Fruit fly (Drosophila melanogaster): ENCODE results near the gene CG13847.

Gene CG13847

DNA sequence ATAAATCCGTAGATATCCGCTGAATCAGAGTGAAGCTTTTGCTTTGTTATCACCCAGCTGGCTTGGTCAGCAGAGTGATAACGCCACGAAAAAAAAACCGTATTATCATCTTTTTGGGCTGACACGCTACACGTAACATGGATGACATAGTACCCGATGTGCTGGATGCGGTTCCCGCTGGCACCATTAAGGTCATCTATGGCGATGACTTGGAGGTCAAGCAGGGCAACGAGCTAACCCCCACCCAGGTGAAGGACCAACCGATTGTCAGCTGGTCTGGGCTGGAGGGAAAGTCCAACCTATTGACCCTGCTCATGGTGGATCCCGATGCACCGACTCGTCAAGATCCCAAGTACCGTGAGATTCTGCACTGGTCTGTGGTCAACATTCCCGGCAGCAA is 29.2 kb upstream of the CG13847 start:
- TF ChIP-seq tj (GFP tag; optimal IDR thresholded peaks at IDR 0.05) (peak; percentile 37), Crg-1 (GFP tag; optimal IDR thresholded peaks at IDR 0.05) (no peak), CG12768 (GFP tag; optimal IDR thresholded peaks at IDR 0.05) (no peak), ovo (GFP tag; optimal IDR thresholded peaks at IDR 0.05) (no peak), toe (GFP tag; optimal IDR thresholded peaks at IDR 0.05) (no peak), CG7045 (GFP tag; optimal IDR thresholded peaks at IDR 0.05) (no peak), Clk (GFP tag; optimal IDR thresholded peaks at IDR 0.05) (no peak)

DNA sequence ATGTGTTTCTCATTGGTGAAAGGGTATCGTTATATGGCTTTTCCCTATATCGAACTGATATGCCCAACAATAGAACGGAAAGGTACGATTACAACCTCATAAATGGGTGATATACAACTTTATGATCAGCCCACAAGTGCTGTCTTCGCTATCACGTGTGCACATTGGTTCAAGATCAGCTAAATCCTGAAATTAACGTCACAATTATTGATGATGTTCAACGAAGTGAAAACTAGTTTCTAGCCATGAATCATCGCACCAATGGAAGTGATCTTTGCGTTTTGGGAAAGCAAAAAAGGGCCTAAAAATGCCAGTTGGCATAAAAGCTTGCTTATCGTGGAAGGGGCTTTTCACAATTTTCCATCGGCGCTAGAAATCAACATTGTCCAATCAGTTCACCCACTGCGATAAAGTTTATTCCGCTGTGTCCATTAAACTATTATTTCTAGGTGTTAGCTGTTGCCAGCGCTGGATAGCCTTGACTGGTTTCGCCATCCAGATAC is 28.7 kb upstream of the CG13847 start, which contains the start of gene CG7054:
TSS of gene CG7054 (plus strand) at position 375 of the 503 bp plus-strand sequence.
- no peak for TF ChIP-seq Clk (GFP tag; optimal IDR thresholded peaks at IDR 0.05)
- peak; percentile 61 for TF ChIP-seq CG12768 (GFP tag; optimal IDR thresholded peaks at IDR 0.05)
- peak; percentile 54 for TF ChIP-seq Mnt (GFP tag; optimal IDR thresholded peaks at IDR 0.05)
- TF ChIP-seq Crg-1 (GFP tag; optimal IDR thresholded peaks at IDR 0.05) = no peak
- TF ChIP-seq ovo (GFP tag; optimal IDR thresholded peaks at IDR 0.05) = peak; percentile 9
- peak; percentile 71 for TF ChIP-seq CG7101 (tag; optimal IDR thresholded peaks at IDR 0.05)
- peak; percentile 65 for TF ChIP-seq tj (GFP tag; optimal IDR thresholded peaks at IDR 0.05)
- TF ChIP-seq CG1620 (GFP tag; optimal IDR thresholded peaks at IDR 0.05) = peak; percentile 10
- TF ChIP-seq bab1 (GFP tag; optimal IDR thresholded peaks at IDR 0.05) = peak; percentile 15
- peak; percentile 68 for TF ChIP-seq CG11617 (GFP tag; optimal IDR thresholded peaks at IDR 0.05)
- peak; percentile 98 for TF ChIP-seq kay (GFP tag; ENCODE audit: borderline replicate concordance)
- no peak for TF ChIP-seq toe (GFP tag; optimal IDR thresholded peaks at IDR 0.05)
- TF ChIP-seq pad (GFP tag; optimal IDR thresholded peaks at IDR 0.05) = peak; percentile 49
- TF ChIP-seq cic (GFP tag; optimal IDR thresholded peaks at IDR 0.05) = peak; percentile 78
- TF ChIP-seq CG33017 (tag; optimal IDR thresholded peaks at IDR 0.05) = peak; percentile 65
- no peak for TF ChIP-seq CG5204 (GFP tag; optimal IDR thresholded peaks at IDR 0.05)
- TF ChIP-seq cnc (optimal IDR thresholded peaks at IDR 0.05) = no peak
- peak; percentile 46 for TF ChIP-seq Hr96 (GFP tag; optimal IDR thresholded peaks at IDR 0.05)
- TF ChIP-seq CG7045 (GFP tag; optimal IDR thresholded peaks at IDR 0.05) = peak; percentile 72
- TF ChIP-seq CG14711 (tag; optimal IDR thresholded peaks at IDR 0.05) = peak; percentile 42

DNA sequence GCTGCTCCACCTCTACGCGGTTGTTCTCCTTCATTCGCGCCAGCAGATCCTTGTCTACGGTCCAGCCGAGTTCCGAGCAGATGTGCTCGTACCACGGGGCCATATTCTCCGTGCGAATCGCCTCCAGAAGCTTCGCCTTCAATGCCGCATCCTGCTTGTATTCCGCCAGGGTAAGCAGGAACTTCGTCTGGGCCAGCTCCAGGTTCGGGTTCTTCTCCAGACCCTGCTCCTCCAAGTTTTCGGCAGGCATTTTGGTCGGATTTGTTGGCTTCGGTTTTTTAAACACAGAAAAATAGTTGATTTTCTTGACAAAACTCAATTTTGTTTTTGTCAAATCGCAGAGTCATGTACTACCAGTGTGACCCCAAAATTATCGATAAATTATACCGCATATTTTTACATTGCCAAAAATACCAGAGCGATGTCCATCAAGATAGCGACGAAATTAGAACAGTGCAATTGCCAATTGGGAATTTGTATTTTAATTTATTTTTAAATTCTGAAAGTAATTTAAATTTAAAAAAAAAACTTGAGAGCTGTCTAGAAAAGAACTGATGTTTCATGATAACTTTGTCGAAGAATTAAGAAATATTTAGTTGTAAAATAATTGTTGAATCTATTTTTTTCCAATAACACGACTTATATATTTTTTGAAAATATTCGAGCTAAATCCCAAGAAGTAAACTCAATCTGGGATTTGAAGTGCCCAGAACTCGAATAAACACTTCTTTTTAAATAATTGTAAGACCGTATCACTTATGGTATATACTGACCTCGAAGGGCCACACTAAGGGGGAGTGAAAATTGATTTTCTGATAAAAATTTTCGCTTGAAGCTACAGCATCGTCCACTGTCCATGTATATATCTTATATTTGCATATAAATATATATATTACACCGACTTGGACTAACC is 26.0 kb upstream of the CG13847 start, which contains the start of the genes Rpn7 and AP-2mu:
TSS of gene Rpn7 (minus strand) at position 382 of the 913 bp plus-strand sequence.
TSS of gene AP-2mu (plus strand) at position 783 of the 913 bp plus-strand sequence.
- TF ChIP-seq tj (GFP tag; optimal IDR thresholded peaks at IDR 0.05) = peak; percentile 4
- peak; percentile 16 for TF ChIP-seq Mnt (GFP tag; optimal IDR thresholded peaks at IDR 0.05)
- TF ChIP-seq pad (GFP tag; optimal IDR thresholded peaks at IDR 0.05) = peak; percentile 37
- TF ChIP-seq CG5204 (GFP tag; optimal IDR thresholded peaks at IDR 0.05) = no peak
- TF ChIP-seq kay (GFP tag; ENCODE audit: borderline replicate concordance) = peak; percentile 83
- peak; percentile 61 to 73 for TF ChIP-seq cnc (optimal IDR thresholded peaks at IDR 0.05)
- TF ChIP-seq CG1620 (GFP tag; optimal IDR thresholded peaks at IDR 0.05) = no peak

DNA sequence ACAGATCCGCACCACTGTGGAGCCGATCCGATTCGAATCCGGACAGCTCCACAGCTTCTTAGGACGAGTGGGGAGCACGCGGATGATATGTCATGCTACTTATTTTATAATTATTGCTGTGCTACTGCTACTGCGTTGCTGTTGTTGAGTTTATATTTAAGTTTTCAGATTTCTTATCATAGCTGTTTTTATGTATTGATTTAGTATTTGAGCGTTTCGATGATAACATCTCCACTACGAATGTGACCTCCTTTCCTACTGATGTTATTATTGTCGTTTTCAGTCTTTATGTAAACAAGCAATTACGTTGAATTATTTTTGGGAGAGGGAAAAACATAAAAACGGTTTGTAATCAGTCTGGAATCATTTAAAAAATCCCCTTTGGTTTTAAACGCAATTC is 20.1 kb upstream of the CG13847 start:
- TF ChIP-seq CG5204 (GFP tag; optimal IDR thresholded peaks at IDR 0.05) (no peak), CG11617 (GFP tag; optimal IDR thresholded peaks at IDR 0.05) (no peak), tj (GFP tag; optimal IDR thresholded peaks at IDR 0.05) (no peak), toe (GFP tag; optimal IDR thresholded peaks at IDR 0.05) (no peak), Crg-1 (GFP tag; optimal IDR thresholded peaks at IDR 0.05) (no peak), ovo (GFP tag; optimal IDR thresholded peaks at IDR 0.05) (no peak), CG7045 (GFP tag; optimal IDR thresholded peaks at IDR 0.05) (no peak), kay (GFP tag; ENCODE audit: borderline replicate concordance) (no peak), CG12768 (GFP tag; optimal IDR thresholded peaks at IDR 0.05) (no peak), bab1 (GFP tag; optimal IDR thresholded peaks at IDR 0.05) (no peak)

DNA sequence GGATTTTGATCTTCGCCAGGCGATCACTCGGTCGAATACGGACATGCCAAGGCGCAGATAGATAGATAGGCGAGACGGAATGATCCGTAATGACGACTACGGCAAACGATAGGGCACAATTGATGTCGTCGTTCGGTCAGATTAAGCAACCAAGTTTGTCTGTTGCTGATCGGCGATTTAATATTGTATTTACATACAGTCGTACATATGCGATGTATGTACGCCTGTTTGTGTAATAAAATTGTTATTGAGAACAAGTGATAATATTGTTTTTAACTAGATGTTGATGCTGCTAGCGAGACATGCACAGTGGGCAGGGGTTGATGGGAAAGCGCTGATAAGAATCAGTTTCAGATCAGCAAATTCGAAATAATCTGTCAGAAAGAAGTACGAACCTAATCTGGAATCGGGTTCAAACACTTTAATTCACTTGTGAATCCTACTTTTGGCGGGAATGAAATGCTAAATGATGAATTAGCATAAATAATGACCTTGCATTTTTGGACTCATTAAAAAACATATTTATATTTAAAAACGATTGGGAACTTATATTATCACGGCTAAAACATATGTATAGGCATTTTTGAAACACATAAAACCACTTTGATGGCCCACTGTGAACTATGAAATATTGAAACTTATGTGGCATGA is 19.5 kb upstream of the CG13847 start:
- TF ChIP-seq tj (GFP tag; optimal IDR thresholded peaks at IDR 0.05) = peak; percentile 13
- TF ChIP-seq CG5204 (GFP tag; optimal IDR thresholded peaks at IDR 0.05) = no peak
- no peak for TF ChIP-seq CG7101 (tag; optimal IDR thresholded peaks at IDR 0.05)
- TF ChIP-seq bab1 (GFP tag; optimal IDR thresholded peaks at IDR 0.05) = no peak
- no peak for TF ChIP-seq CG1620 (GFP tag; optimal IDR thresholded peaks at IDR 0.05)
- TF ChIP-seq pad (GFP tag; optimal IDR thresholded peaks at IDR 0.05) = no peak
- TF ChIP-seq CG7045 (GFP tag; optimal IDR thresholded peaks at IDR 0.05) = peak; percentile 34
- no peak for TF ChIP-seq Hr96 (GFP tag; optimal IDR thresholded peaks at IDR 0.05)
- TF ChIP-seq cnc (optimal IDR thresholded peaks at IDR 0.05) = peak in 1 of 2 experiments; percentile 25
- no peak for TF ChIP-seq Crg-1 (GFP tag; optimal IDR thresholded peaks at IDR 0.05)
- TF ChIP-seq Mnt (GFP tag; optimal IDR thresholded peaks at IDR 0.05) = no peak
- no peak for TF ChIP-seq CG11617 (GFP tag; optimal IDR thresholded peaks at IDR 0.05)
- no peak for TF ChIP-seq ovo (GFP tag; optimal IDR thresholded peaks at IDR 0.05)
- no peak for TF ChIP-seq CG14711 (tag; optimal IDR thresholded peaks at IDR 0.05)
- TF ChIP-seq cic (GFP tag; optimal IDR thresholded peaks at IDR 0.05) = no peak
- no peak for TF ChIP-seq CG12768 (GFP tag; optimal IDR thresholded peaks at IDR 0.05)
- TF ChIP-seq Clk (GFP tag; optimal IDR thresholded peaks at IDR 0.05) = no peak
- TF ChIP-seq toe (GFP tag; optimal IDR thresholded peaks at IDR 0.05) = peak; percentile 4
- TF ChIP-seq kay (GFP tag; ENCODE audit: borderline replicate concordance) = no peak
- TF ChIP-seq CG33017 (tag; optimal IDR thresholded peaks at IDR 0.05) = no peak
